Fruit fly (Drosophila melanogaster) whole organism, embryonic: Measurements from ENCODE around the gene AlaRS.

Experiments
- BtbVII ChIP-seq: fragments of 200-800 bp; sonication (Bioruptor generic); optimal IDR thresholded peaks from 3 replicates; lab custom pipeline; 2017; ENCODE audit warnings: missing biosample characterization, mild to moderate bottlenecking, missing genetic modification characterization
- CG10147 ChIP-seq: fragments of 200-800 bp; sonication (Bioruptor generic); optimal IDR thresholded peaks from 2 replicates; lab custom pipeline; 2019; ENCODE audit warnings: missing biosample characterization, mild to moderate bottlenecking, missing genetic modification characterization, moderate library complexity
- CG11093 ChIP-seq: fragments of 200-800 bp; sonication (Bioruptor generic); IDR thresholded peaks from 3 replicates; pipeline ENCODE4 v1.3.6; 2022; ENCODE audit warnings: missing biosample characterization, missing genetic modification characterization
- CG15601 ChIP-seq: fragments of 200-800 bp; sonication (Bioruptor generic); optimal IDR thresholded peaks from 3 replicates; lab custom pipeline; 2019; ENCODE audit warnings: missing biosample characterization, mild to moderate bottlenecking, missing genetic modification characterization, moderate library complexity
- CG16779 ChIP-seq: fragments of 200-800 bp; sonication (Bioruptor generic); IDR thresholded peaks from 2 replicates; pipeline ENCODE4 v1.3.6; 2022; ENCODE audit warnings: missing biosample characterization, missing genetic modification characterization
- CG17328 ChIP-seq: fragments of 200-800 bp; sonication (Bioruptor generic); IDR thresholded peaks from 2 replicates; pipeline ENCODE4 v1.3.6; 2022; ENCODE audit warnings: missing biosample characterization, missing genetic modification characterization
- CG17359 ChIP-seq: fragments of 200-800 bp; sonication (Bioruptor generic); optimal IDR thresholded peaks from 3 replicates; lab custom pipeline; 2018; ENCODE audit warnings: missing biosample characterization, mild to moderate bottlenecking, missing genetic modification characterization, moderate library complexity
- CG17385 ChIP-seq: fragments of 200-800 bp; sonication (Bioruptor generic); optimal IDR thresholded peaks from 3 replicates; lab custom pipeline; 2018; ENCODE audit warnings: missing biosample characterization, mild to moderate bottlenecking, missing genetic modification characterization
- CG17829 ChIP-seq: fragments of 200-800 bp; optimal IDR thresholded peaks from 2 replicates; lab custom pipeline; 2019; ENCODE audit warnings: missing biosample characterization, mild to moderate bottlenecking, missing genetic modification characterization, moderate library complexity
- CG17912 ChIP-seq: fragments of 200-800 bp; sonication (Bioruptor generic); optimal IDR thresholded peaks from 2 replicates; lab custom pipeline; 2018; ENCODE audit warnings: missing biosample characterization, mild to moderate bottlenecking, missing genetic modification characterization
- CG1792 ChIP-seq: fragments of 200-800 bp; sonication (Bioruptor generic); optimal IDR thresholded peaks from 2 replicates; lab custom pipeline; 2016; ENCODE audit warnings: missing biosample characterization, missing genetic modification characterization
- CG2712 ChIP-seq: fragments of 200-800 bp; optimal IDR thresholded peaks from 3 replicates; lab custom pipeline; 2019; ENCODE audit warnings: missing biosample characterization, mild to moderate bottlenecking, missing genetic modification characterization, moderate library complexity
- CG30403 ChIP-seq: fragments of 200-800 bp; sonication (Bioruptor generic); optimal IDR thresholded peaks from 3 replicates; lab custom pipeline; 2016; ENCODE audit warnings: missing biosample characterization, missing genetic modification characterization
- CG31224 ChIP-seq: fragments of 200-800 bp; sonication (Bioruptor generic); IDR thresholded peaks from 2 replicates; pipeline ENCODE4 v1.3.6; 2022; ENCODE audit warnings: missing biosample characterization, missing genetic modification characterization
- CG31388 ChIP-seq: fragments of 200-800 bp; sonication (Bioruptor generic); optimal IDR thresholded peaks from 2 replicates; lab custom pipeline; 2016; ENCODE audit warnings: missing biosample characterization, missing genetic modification characterization
- CG3163 ChIP-seq: fragments of 200-800 bp; sonication (Bioruptor generic); optimal IDR thresholded peaks from 3 replicates; lab custom pipeline; 2016; ENCODE audit warnings: missing biosample characterization, missing genetic modification characterization
- CG32772 ChIP-seq: fragments of 200-800 bp; sonication (Bioruptor generic); IDR thresholded peaks from 2 replicates; pipeline ENCODE4 v1.3.6; 2022; ENCODE audit warnings: missing biosample characterization, missing genetic modification characterization
- CG34224 ChIP-seq: fragments of 200-800 bp; sonication (Bioruptor generic); IDR thresholded peaks from 3 replicates; pipeline ENCODE4 v1.3.6; 2022; ENCODE audit warnings: missing biosample characterization, missing genetic modification characterization; ENCODE audit not compliant: partially characterized antibody
- CG4328 ChIP-seq: fragments of 200-800 bp; sonication (Bioruptor generic); optimal IDR thresholded peaks from 3 replicates; lab custom pipeline; 2017; ENCODE audit warnings: missing biosample characterization, missing genetic modification reagents, missing genetic modification characterization
- CG4404 ChIP-seq: fragments of 200-800 bp; sonication (Bioruptor generic); IDR thresholded peaks from 2 replicates; pipeline ENCODE4 v1.3.6; 2022; ENCODE audit warnings: missing biosample characterization, missing genetic modification characterization
- CG4424 ChIP-seq: fragments of 200-800 bp; sonication (Bioruptor generic); optimal IDR thresholded peaks from 3 replicates; lab custom pipeline; 2016; ENCODE audit warnings: missing biosample characterization, missing genetic modification characterization
- CG4617 ChIP-seq: fragments of 200-800 bp; sonication (Bioruptor generic); optimal IDR thresholded peaks from 3 replicates; lab custom pipeline; 2016; ENCODE audit warnings: missing biosample characterization, missing genetic modification characterization, borderline replicate concordance
- CG6254 ChIP-seq: fragments of 200-800 bp; sonication (Bioruptor generic); optimal IDR thresholded peaks from 3 replicates; lab custom pipeline; 2017; ENCODE audit warnings: mild to moderate bottlenecking, missing biosample characterization, missing genetic modification reagents, missing genetic modification characterization
- CG6683 ChIP-seq: fragments of 200-800 bp; sonication (Bioruptor generic); optimal IDR thresholded peaks from 2 replicates; lab custom pipeline; 2017; ENCODE audit warnings: missing biosample characterization, mild to moderate bottlenecking, missing genetic modification characterization, missing genetic modification reagents
- CG7987 ChIP-seq: fragments of 200-800 bp; sonication (Bioruptor generic); optimal IDR thresholded peaks from 2 replicates; lab custom pipeline; 2018; ENCODE audit warnings: missing biosample characterization, mild to moderate bottlenecking, missing genetic modification characterization, moderate library complexity
- CG8089 ChIP-seq: fragments of 200-800 bp; sonication (Bioruptor generic); optimal IDR thresholded peaks from 3 replicates; lab custom pipeline; 2016; ENCODE audit warnings: missing biosample characterization, missing genetic modification characterization
- CG8281 ChIP-seq: fragments of 200-800 bp; sonication (Bioruptor generic); optimal IDR thresholded peaks from 2 replicates; lab custom pipeline; 2018; ENCODE audit warnings: missing biosample characterization, mild to moderate bottlenecking, missing genetic modification characterization, moderate library complexity
- CG8388 ChIP-seq: fragments of 200-800 bp; sonication (Bioruptor generic); optimal IDR thresholded peaks from 2 replicates; lab custom pipeline; 2019; ENCODE audit warnings: missing biosample characterization, mild to moderate bottlenecking, missing genetic modification characterization, moderate library complexity
- Dip2 ChIP-seq: fragments of 200-800 bp; sonication (Bioruptor generic); IDR thresholded peaks from 2 replicates; pipeline ENCODE4 v1.3.6; 2022; ENCODE audit warnings: missing biosample characterization, missing genetic modification characterization
- Ets97D ChIP-seq: fragments of 200-800 bp; sonication (Bioruptor generic); optimal IDR thresholded peaks from 3 replicates; lab custom pipeline; 2016; ENCODE audit warnings: missing biosample characterization, missing genetic modification characterization
- Fer3 ChIP-seq: fragments of 200-800 bp; sonication (Bioruptor generic); optimal IDR thresholded peaks from 2 replicates; lab custom pipeline; 2018; ENCODE audit warnings: missing biosample characterization, mild to moderate bottlenecking, missing genetic modification characterization, moderate library complexity
- Hmr ChIP-seq: fragments of 200-800 bp; sonication (Bioruptor generic); optimal IDR thresholded peaks from 3 replicates; lab custom pipeline; 2017; ENCODE audit warnings: mild to moderate bottlenecking, missing biosample characterization, missing genetic modification reagents, missing genetic modification characterization
- MTF-1 ChIP-seq: fragments of 200-800 bp; sonication (Bioruptor generic); optimal IDR thresholded peaks from 2 replicates; lab custom pipeline; 2018; ENCODE audit warnings: missing biosample characterization, mild to moderate bottlenecking, missing genetic modification characterization, borderline replicate concordance
- Max ChIP-seq: fragments of 200-800 bp; sonication (Bioruptor generic); optimal IDR thresholded peaks from 2 replicates; lab custom pipeline; 2016; ENCODE audit warnings: missing biosample characterization, mild to moderate bottlenecking, missing genetic modification characterization
- ac ChIP-seq: fragments of 200-800 bp; sonication (Bioruptor generic); optimal IDR thresholded peaks from 3 replicates; lab custom pipeline; 2017; ENCODE audit warnings: missing biosample characterization, mild to moderate bottlenecking, missing genetic modification characterization
- bsh ChIP-seq, 2 experiments: fragments of 200-800 bp; sonication (Bioruptor generic); optimal IDR thresholded peaks; 2 replicates each; lab custom pipeline; 2017 to 2018; ENCODE audit warnings: mild to moderate bottlenecking in 2 of 2, missing biosample characterization in 2 of 2, missing genetic modification characterization in 2 of 2, moderate library complexity in 1 of 2
- dimm ChIP-seq: fragments of 200-800 bp; sonication (Bioruptor generic); IDR thresholded peaks from 2 replicates; pipeline ENCODE4 v1.3.6; 2022; ENCODE audit warnings: missing biosample characterization, missing genetic modification characterization
- eve ChIP-seq, 2 experiments: fragments of >200 bp; optimal IDR thresholded peaks; 2 replicates each; lab custom pipeline; 2017; ENCODE audit warnings: missing biosample characterization in 2 of 2, missing genetic modification characterization in 2 of 2
- gem ChIP-seq: fragments of 200-800 bp; sonication (Bioruptor generic); optimal IDR thresholded peaks from 2 replicates; lab custom pipeline; 2019; ENCODE audit warnings: missing biosample characterization, mild to moderate bottlenecking, missing genetic modification characterization, moderate library complexity
- hth ChIP-seq: fragments of >200 bp; optimal IDR thresholded peaks from 2 replicates; lab custom pipeline; 2017; ENCODE audit warnings: inconsistent platforms
- jigr1 ChIP-seq: fragments of 200-800 bp; sonication (Bioruptor generic); IDR thresholded peaks from 3 replicates; pipeline ENCODE4 v1.3.6; 2022; ENCODE audit warnings: missing biosample characterization, missing genetic modification characterization
- klu ChIP-seq: fragments of 200-800 bp; sonication (Bioruptor generic); IDR thresholded peaks from 2 replicates; pipeline ENCODE4 v1.3.6; 2022; ENCODE audit warnings: missing biosample characterization, missing genetic modification characterization
- mirr ChIP-seq: fragments of 200-800 bp; sonication (Bioruptor generic); optimal IDR thresholded peaks from 3 replicates; lab custom pipeline; 2018; ENCODE audit warnings: missing biosample characterization, mild to moderate bottlenecking, missing genetic modification characterization
- mld ChIP-seq: fragments of 200-800 bp; sonication (Bioruptor generic); IDR thresholded peaks from 3 replicates; pipeline ENCODE4 v1.3.6; 2022; ENCODE audit warnings: missing biosample characterization, missing genetic modification characterization; ENCODE audit not compliant: partially characterized antibody
- pfk ChIP-seq: fragments of 200-800 bp; sonication (Bioruptor generic); optimal IDR thresholded peaks from 2 replicates; lab custom pipeline; 2018; ENCODE audit warnings: missing biosample characterization, mild to moderate bottlenecking, missing genetic modification characterization, moderate library complexity
- pho ChIP-seq: fragments of 200-800 bp; sonication (Bioruptor generic); optimal IDR thresholded peaks from 2 replicates; lab custom pipeline; 2016; ENCODE audit warnings: missing biosample characterization, missing genetic modification characterization
- pita ChIP-seq: fragments of 200-800 bp; sonication (Bioruptor generic); optimal IDR thresholded peaks from 2 replicates; lab custom pipeline; 2017; ENCODE audit warnings: missing biosample characterization, mild to moderate bottlenecking, missing genetic modification characterization
- pzg ChIP-seq: fragments of 200-800 bp; sonication (Bioruptor generic); optimal IDR thresholded peaks from 3 replicates; lab custom pipeline; 2018; ENCODE audit warnings: missing biosample characterization, mild to moderate bottlenecking, missing genetic modification characterization, moderate library complexity
- ro ChIP-seq: fragments of 200-800 bp; sonication (Bioruptor generic); IDR thresholded peaks from 2 replicates; pipeline ENCODE4 v1.3.6; 2022; ENCODE audit warnings: missing biosample characterization, missing genetic modification characterization
- so ChIP-seq: fragments of 200-800 bp; sonication (Bioruptor generic); IDR thresholded peaks from 3 replicates; pipeline ENCODE4 v1.3.6; 2022; ENCODE audit warnings: missing biosample characterization, missing genetic modification characterization
- ttk ChIP-seq: fragments of 200-800 bp; sonication (Bioruptor generic); IDR thresholded peaks from 2 replicates; pipeline ENCODE4 v2.1.2; 2022; ENCODE audit warnings: missing biosample characterization, missing genetic modification characterization

Gene AlaRS

dm6 chr2L:8384108-8384601 lies 2.6 kb upstream of the AlaRS start, which contains the start of the genes Dad1 and CG13384 (continued):
- no peak for TF ChIP-seq CG3163
- TF ChIP-seq eve (GFP tag; optimal IDR thresholded peaks at IDR 0.05; lab: Kevin White, UChicago), result no peak
- TF ChIP-seq ac (GFP tag; lab: Kevin White, UChicago), result no peak
- peak; percentile 89 for TF ChIP-seq BtbVII
- TF ChIP-seq CG17912 (GFP tag; lab: Kevin White, UChicago), result peak; percentile 31
- TF ChIP-seq CG7987 (GFP tag; lab: Kevin White, UChicago), result peak; percentile 40
- TF ChIP-seq pho, result peak; percentile 81
- TF ChIP-seq CG8388 (GFP tag; lab: Kevin White, UChicago), result peak; percentile 90
- peak; percentile 58 for TF ChIP-seq dimm (GFP tag; lab: Robert Waterston, UW)
- peak; percentile 51 for TF ChIP-seq CG8089 (GFP tag; lab: Kevin White, UChicago)
- peak; percentile 71 for TF ChIP-seq CG6254 (GFP tag; lab: Kevin White, UChicago)
- TF ChIP-seq CG17385 (GFP tag; lab: Kevin White, UChicago), result peak; percentile 92
- peak; percentile 84 for TF ChIP-seq Max
- TF ChIP-seq CG15601 (tag; lab: Kevin White, UChicago), result peak; percentile 91
- no peak for TF ChIP-seq CG1792 (GFP tag; lab: Kevin White, UChicago)
- TF ChIP-seq pfk (GFP tag; lab: Kevin White, UChicago), result peak; percentile 52
- TF ChIP-seq gem (tag; lab: Kevin White, UChicago), result peak; percentile 97
- peak; percentile 94 for TF ChIP-seq Hmr (GFP tag; lab: Kevin White, UChicago)
- TF ChIP-seq CG16779 (GFP tag; lab: Robert Waterston, UW), result 0 out of 2 replicates have a peak, but pooled peaks have one; percentile 19
- TF ChIP-seq Fer3 (tag; lab: Kevin White, UChicago), result peak; percentile 95
- TF ChIP-seq CG8281 (tag; lab: Kevin White, UChicago), result peak; percentile 82
- TF ChIP-seq pzg (GFP tag; lab: Kevin White, UChicago), result peak; percentile 34
- TF ChIP-seq ttk (GFP tag; lab: Robert Waterston, UW), result peak; percentile 81
- peak in 1 of 2 experiments; percentile 90 for TF ChIP-seq bsh (GFP tag; optimal IDR thresholded peaks at IDR 0.05; lab: Kevin White, UChicago)
- TF ChIP-seq CG4404 (GFP tag; lab: Robert Waterston, UW), result peak; percentile 91
- peak; percentile 52 for TF ChIP-seq mirr (GFP tag; lab: Kevin White, UChicago)
- peak; percentile 86 for TF ChIP-seq CG6683 (GFP tag; lab: Kevin White, UChicago)
- TF ChIP-seq CG34224, result peak; percentile 35; the same call in 2 of the 3 replicates
- TF ChIP-seq CG32772 (GFP tag; lab: Robert Waterston, UW), result peak; percentile 93
- no peak for TF ChIP-seq pita (GFP tag; lab: Kevin White, UChicago)
- peak; percentile 87 for TF ChIP-seq CG17328
- peak; percentile 78 for TF ChIP-seq CG31388 (GFP tag; lab: Kevin White, UChicago)
- TF ChIP-seq CG10147 (GFP tag; lab: Kevin White, UChicago), result peak; percentile 94
- peak; percentile 96 for TF ChIP-seq CG30403 (GFP tag; lab: Kevin White, UChicago)
- TF ChIP-seq Ets97D (GFP tag; lab: Kevin White, UChicago), result peak; percentile 55

- TF ChIP-seq CG11093, result no peak
- peak; percentile 43; the same call in 1 of the 2 replicates for TF ChIP-seq klu (GFP tag; lab: Robert Waterston, UW)
- peak; percentile 84 for TF ChIP-seq CG4617 (GFP tag; lab: Kevin White, UChicago)
- TF ChIP-seq CG17359 (tag; lab: Kevin White, UChicago), result peak; percentile 56
- TF ChIP-seq CG31224, result no peak; the same call in 1 of the 2 replicates
- peak; percentile 46 for TF ChIP-seq CG2712 (tag; lab: Kevin White, UChicago)
- TF ChIP-seq so (GFP tag; lab: Robert Waterston, UW), result no peak
- TF ChIP-seq MTF-1 (GFP tag; lab: Kevin White, UChicago), result peak; percentile 13
- no peak for TF ChIP-seq jigr1 (GFP tag; lab: Robert Waterston, UW)
- peak; percentile 70 for TF ChIP-seq CG17829 (tag; lab: Kevin White, UChicago)
- peak; percentile 91 for TF ChIP-seq CG4424 (GFP tag; lab: Kevin White, UChicago)
- peak; percentile 35 for TF ChIP-seq CG4328
- TF ChIP-seq hth (lab: Kevin White, UChicago), result no peak
- TF ChIP-seq Dip2 (GFP tag; lab: Robert Waterston, UW), result no peak
- no peak for TF ChIP-seq ro
- TF ChIP-seq mld, result peak; percentile 13; the same call in 1 of the 3 replicates
Observed at dm6 chr2L:8382646-8383045, 1.1 kb upstream of the AlaRS start, which contains the start of the genes CG13392 and Rcd4. TSS of gene CG13392 (minus strand) at chr2L:8382807. TSS of gene Rcd4 (plus strand) at chr2L:8382861.
